Worm (Caenorhabditis elegans): ENCODE results near the gene try-8.

DNA sequence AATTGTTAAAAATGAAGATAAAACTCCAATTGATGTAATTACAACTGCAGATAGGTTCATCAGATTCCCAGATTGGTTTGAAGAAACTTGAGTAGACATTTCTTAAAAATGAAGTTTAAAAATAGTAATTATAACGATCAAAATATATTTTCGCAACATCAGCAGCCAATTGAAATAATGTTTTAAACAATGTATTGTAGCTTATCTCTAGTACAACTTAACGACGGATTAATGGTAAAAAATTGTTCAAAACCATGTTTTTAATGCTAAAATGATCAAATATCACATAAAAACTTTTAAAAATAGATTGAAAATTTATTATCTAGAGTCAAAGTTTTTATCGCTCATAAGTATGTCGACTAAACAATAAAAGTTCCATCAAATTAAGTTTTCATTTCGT lies 41.1 kb upstream of the try-8 start, which contains the start of gene srbc-11:
- TF ChIP-seq unc-130 (tag; optimal IDR thresholded peaks at IDR 0.05) (no peak), ces-1 (GFP tag; optimal IDR thresholded peaks at IDR 0.05) (no peak), nhr-90 (tag; optimal IDR thresholded peaks at IDR 0.05; ENCODE audit: poor library complexity) (no peak)
